Fruit fly (Drosophila melanogaster): ENCODE results near the gene Rab19.

DNA sequence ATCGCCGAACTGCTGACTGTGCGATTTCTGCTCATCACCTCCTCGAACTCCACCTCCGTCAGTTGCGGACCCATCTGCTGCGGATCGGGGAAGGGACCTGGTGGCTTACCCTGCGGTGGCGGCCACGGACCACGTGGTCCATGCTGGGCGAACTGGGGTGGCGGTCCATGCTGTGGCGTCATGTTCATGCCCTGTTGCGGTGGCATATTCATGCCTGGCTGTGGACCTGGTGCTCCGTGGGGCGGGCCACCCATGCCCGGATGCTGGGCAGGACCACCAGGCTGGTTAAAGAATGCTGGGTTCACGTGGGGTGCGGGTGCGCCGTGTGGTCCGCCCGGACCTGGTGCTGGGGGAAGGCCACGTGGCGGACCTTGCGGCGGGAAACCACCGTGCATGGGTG lies 15.5 kb downstream of the Rab19 start:
- TF ChIP-seq insv (optimal IDR thresholded peaks at IDR 0.05), result no peak
- no peak for TF ChIP-seq psq (optimal IDR thresholded peaks at IDR 0.05)
- no peak for TF ChIP-seq Myc (optimal IDR thresholded peaks at IDR 0.05)
- no peak for TF ChIP-seq h (optimal IDR thresholded peaks at IDR 0.05)
